Worm (Caenorhabditis elegans) whole organism, early embryonic: ENCODE data around the gene sec-61.A.

ENCODE experiments used
- aly-1 ChIP-seq: sonication (generic microtip); optimal IDR thresholded peaks from 2 replicates; lab custom pipeline; 2016; ENCODE audit warnings: missing genetic modification characterization, missing compliant biosample characterization
- ama-1 ChIP-seq: fragments of 150-350 bp; optimal IDR thresholded peaks from 2 replicates; lab custom pipeline; 2014
- ceh-13 ChIP-seq: fragments of 200-800 bp; sonication (Bioruptor generic); optimal IDR thresholded peaks from 2 replicates; lab custom pipeline; 2018; ENCODE audit warnings: mild to moderate bottlenecking, missing genetic modification characterization, missing compliant biosample characterization
- flt-1 ChIP-seq: fragments of 200-800 bp; sonication (Bioruptor generic); IDR thresholded peaks from 2 replicates; pipeline ENCODE4 v1.3.6; 2022; ENCODE audit warnings: missing genetic modification characterization, missing compliant biosample characterization

ce11 chrIV:14864529-14864928 is 39.5 kb upstream of the sec-61.A start:
- no peak for TF ChIP-seq ama-1
- no peak for TF ChIP-seq aly-1
- TF ChIP-seq flt-1 = no peak
- TF ChIP-seq ceh-13 (GFP tag; lab: Kevin White, UChicago) = no peak
